Worm (Caenorhabditis elegans) whole organism, midembryonic: ENCODE measurements around the gene chil-2.

Experiments
- flt-1 ChIP-seq: fragments of 200-800 bp; sonication (Bioruptor generic); IDR thresholded peaks from 2 replicates; pipeline ENCODE4 v1.3.6; 2022; ENCODE audit warnings: missing genetic modification characterization, missing compliant biosample characterization
- tab-1 ChIP-seq: fragments of 200-800 bp; sonication (Bioruptor generic); IDR thresholded peaks from 2 replicates; pipeline ENCODE4 v1.3.6; 2022; ENCODE audit warnings: missing genetic modification characterization, missing compliant biosample characterization

ce11 chrII:9838260-9838935, 36.0 kb downstream of the chil-2 start, which contains the start of gene arrd-4:
- TF ChIP-seq tab-1 (GFP tag; lab: Robert Waterston, UW) (0 out of 2 replicates have a peak, but pooled peaks have one; percentile 7), flt-1 (GFP tag; lab: Robert Waterston, UW) (no peak)
